Fruit fly (Drosophila melanogaster) whole organism, prepupa: Measurements from ENCODE around the gene Drs.

Experiments used
- Blimp-1 ChIP-seq: fragments of 200-800 bp; sonication (Bioruptor generic); optimal IDR thresholded peaks from 3 replicates; lab custom pipeline; 2017; ENCODE audit warnings: missing biosample characterization, missing genetic modification characterization, mild to moderate bottlenecking, moderate library complexity, missing genetic modification reagents
- CG10669 ChIP-seq: fragments of 200-800 bp; sonication (Bioruptor generic); optimal IDR thresholded peaks from 3 replicates; lab custom pipeline; 2018; ENCODE audit warnings: missing biosample characterization, mild to moderate bottlenecking, missing genetic modification characterization, moderate library complexity
- CG11294 ChIP-seq: fragments of 200-800 bp; sonication (Bioruptor generic); IDR thresholded peaks from 2 replicates; pipeline ENCODE4 v1.3.6; 2022; ENCODE audit warnings: missing biosample characterization, missing genetic modification characterization
- CG11762 ChIP-seq: fragments of 200-800 bp; sonication (Bioruptor generic); optimal IDR thresholded peaks from 3 replicates; lab custom pipeline; 2016; ENCODE audit warnings: missing biosample characterization, missing genetic modification characterization; ENCODE audit not compliant: insufficient read depth
- CG15336 ChIP-seq: fragments of 200-800 bp; sonication (Bioruptor generic); IDR thresholded peaks from 2 replicates; pipeline ENCODE4 v1.3.6; 2022; ENCODE audit warnings: missing biosample characterization, missing genetic modification characterization
- CG1621 ChIP-seq: fragments of 200-800 bp; sonication (Bioruptor generic); optimal IDR thresholded peaks from 3 replicates; lab custom pipeline; 2018; ENCODE audit warnings: missing biosample characterization, mild to moderate bottlenecking, missing genetic modification characterization
- CG16779 ChIP-seq: fragments of 200-800 bp; sonication (Bioruptor generic); optimal IDR thresholded peaks from 3 replicates; lab custom pipeline; 2017; ENCODE audit warnings: missing biosample characterization, mild to moderate bottlenecking, missing genetic modification characterization
- CG3032 ChIP-seq: fragments of 200-800 bp; optimal IDR thresholded peaks from 2 replicates; lab custom pipeline; 2019; ENCODE audit warnings: missing biosample characterization, mild to moderate bottlenecking, missing genetic modification characterization, moderate library complexity
- CG31627 ChIP-seq: fragments of 200-800 bp; sonication (Bioruptor generic); optimal IDR thresholded peaks from 3 replicates; lab custom pipeline; 2016; ENCODE audit warnings: missing biosample characterization, missing genetic modification characterization
- CG32006 ChIP-seq: fragments of 200-800 bp; sonication (Bioruptor generic); optimal IDR thresholded peaks from 3 replicates; lab custom pipeline; 2017; ENCODE audit warnings: missing biosample characterization, mild to moderate bottlenecking, missing genetic modification characterization
- CG4318 ChIP-seq: fragments of 200-800 bp; sonication (Bioruptor generic); optimal IDR thresholded peaks from 3 replicates; lab custom pipeline; 2017; ENCODE audit warnings: missing biosample characterization, mild to moderate bottlenecking, missing genetic modification characterization
- CG6163 ChIP-seq: fragments of 200-800 bp; sonication (Bioruptor generic); IDR thresholded peaks from 3 replicates; pipeline ENCODE4 v1.3.6; 2022; ENCODE audit warnings: missing biosample characterization, missing genetic modification characterization
- CG6276 ChIP-seq: fragments of 200-800 bp; sonication (Bioruptor generic); optimal IDR thresholded peaks from 2 replicates; lab custom pipeline; 2017; ENCODE audit warnings: missing biosample characterization, mild to moderate bottlenecking, missing genetic modification characterization
- CG6792 ChIP-seq: fragments of 200-800 bp; sonication (Bioruptor generic); optimal IDR thresholded peaks from 3 replicates; lab custom pipeline; 2016; ENCODE audit warnings: missing biosample characterization, missing genetic modification characterization
- CG6808 ChIP-seq: fragments of 200-800 bp; sonication (Bioruptor generic); optimal IDR thresholded peaks from 3 replicates; lab custom pipeline; 2017; ENCODE audit warnings: missing biosample characterization, missing genetic modification characterization, mild to moderate bottlenecking, moderate library complexity, missing genetic modification reagents
- CG8119 ChIP-seq: fragments of 200-800 bp; sonication (Bioruptor generic); IDR thresholded peaks from 3 replicates; pipeline ENCODE4 v1.3.6; 2022; ENCODE audit warnings: missing biosample characterization, missing genetic modification characterization
- CG8319 ChIP-seq: fragments of 200-800 bp; sonication (Bioruptor generic); optimal IDR thresholded peaks from 3 replicates; lab custom pipeline; 2016; ENCODE audit warnings: missing biosample characterization, missing genetic modification characterization
- CG8632 ChIP-seq: fragments of 200-800 bp; sonication (Bioruptor generic); optimal IDR thresholded peaks from 3 replicates; lab custom pipeline; 2016; ENCODE audit warnings: missing biosample characterization, missing genetic modification characterization
- Eip75B ChIP-seq: fragments of 200-800 bp; sonication (Bioruptor generic); optimal IDR thresholded peaks from 3 replicates; lab custom pipeline; 2016; ENCODE audit warnings: missing biosample characterization, missing genetic modification characterization
- Eip93F ChIP-seq: fragments of 200-800 bp; sonication (Bioruptor generic); optimal IDR thresholded peaks from 2 replicates; lab custom pipeline; 2016; ENCODE audit warnings: missing biosample characterization, mild to moderate bottlenecking, missing genetic modification characterization
- Ets21C ChIP-seq: fragments of 200-800 bp; sonication (Bioruptor generic); optimal IDR thresholded peaks from 3 replicates; lab custom pipeline; 2016; ENCODE audit warnings: missing biosample characterization, missing genetic modification characterization
- Ets96B ChIP-seq: fragments of 200-800 bp; optimal IDR thresholded peaks from 2 replicates; lab custom pipeline; 2019; ENCODE audit warnings: missing biosample characterization, mild to moderate bottlenecking, missing genetic modification characterization, moderate library complexity
- Gug ChIP-seq: fragments of 200-800 bp; sonication (Bioruptor generic); IDR thresholded peaks from 2 replicates; pipeline ENCODE4 v1.3.6; 2022; ENCODE audit warnings: missing biosample characterization, missing genetic modification characterization
- Hr38 ChIP-seq: sonication (Bioruptor generic); optimal IDR thresholded peaks from 2 replicates; lab custom pipeline; 2016; ENCODE audit warnings: missing biosample characterization, missing genetic modification characterization
- Hr4 ChIP-seq: fragments of 200-800 bp; sonication (Bioruptor generic); optimal IDR thresholded peaks from 3 replicates; lab custom pipeline; 2016; ENCODE audit warnings: missing biosample characterization, missing genetic modification characterization
- Lpt ChIP-seq: fragments of 200-800 bp; sonication (Bioruptor generic); optimal IDR thresholded peaks from 3 replicates; lab custom pipeline; 2016; ENCODE audit warnings: missing biosample characterization, missing genetic modification characterization
- Met ChIP-seq: fragments of 200-800 bp; sonication (Bioruptor generic); optimal IDR thresholded peaks from 3 replicates; lab custom pipeline; 2016; ENCODE audit warnings: missing biosample characterization, missing genetic modification characterization
- Smox ChIP-seq: fragments of 200-800 bp; sonication (Bioruptor generic); optimal IDR thresholded peaks from 3 replicates; lab custom pipeline; 2016; ENCODE audit warnings: missing biosample characterization, missing genetic modification characterization
- Sox14 ChIP-seq: fragments of 200-800 bp; sonication (Bioruptor generic); optimal IDR thresholded peaks from 3 replicates; lab custom pipeline; 2016; ENCODE audit warnings: missing biosample characterization, missing genetic modification characterization
- Sox15 ChIP-seq: fragments of 200-800 bp; sonication (Bioruptor generic); optimal IDR thresholded peaks from 3 replicates; lab custom pipeline; 2016; ENCODE audit warnings: missing biosample characterization, missing genetic modification characterization
- cyc ChIP-seq: fragments of 200-800 bp; sonication (Bioruptor generic); optimal IDR thresholded peaks from 3 replicates; lab custom pipeline; 2016; ENCODE audit warnings: missing biosample characterization, missing genetic modification characterization
- eg ChIP-seq: fragments of 200-800 bp; sonication (Bioruptor generic); IDR thresholded peaks from 3 replicates; pipeline ENCODE4 v1.3.6; 2022; ENCODE audit warnings: missing biosample characterization, missing genetic modification characterization
- esn ChIP-seq: fragments of 200-800 bp; sonication (Bioruptor generic); optimal IDR thresholded peaks from 2 replicates; lab custom pipeline; 2016; ENCODE audit warnings: missing biosample characterization, mild to moderate bottlenecking, missing genetic modification characterization, moderate library complexity
- fd85E ChIP-seq: fragments of 200-800 bp; sonication (Bioruptor generic); optimal IDR thresholded peaks from 3 replicates; lab custom pipeline; 2016; ENCODE audit warnings: missing biosample characterization, missing genetic modification characterization
- fkh ChIP-seq: fragments of 200-800 bp; sonication (Bioruptor generic); optimal IDR thresholded peaks from 3 replicates; lab custom pipeline; 2017; ENCODE audit warnings: missing biosample characterization, mild to moderate bottlenecking, missing genetic modification characterization, moderate library complexity
- lz ChIP-seq: fragments of 200-800 bp; sonication (Bioruptor generic); optimal IDR thresholded peaks from 3 replicates; lab custom pipeline; 2016; ENCODE audit warnings: missing biosample characterization, missing genetic modification characterization
- net ChIP-seq: fragments of 200-800 bp; sonication (Bioruptor generic); optimal IDR thresholded peaks from 3 replicates; lab custom pipeline; 2016; ENCODE audit warnings: missing biosample characterization, missing genetic modification characterization
- pdm3 ChIP-seq: fragments of 200-800 bp; sonication (Bioruptor generic); optimal IDR thresholded peaks from 3 replicates; lab custom pipeline; 2016; ENCODE audit warnings: missing biosample characterization, missing genetic modification characterization
- salr ChIP-seq, 2 experiments: fragments of 200-800 bp; sonication (Bioruptor generic); optimal IDR thresholded peaks; 3 replicates each; lab custom pipeline; 2016 to 2018; ENCODE audit warnings: missing biosample characterization in 2 of 2, missing genetic modification characterization in 2 of 2, mild to moderate bottlenecking in 1 of 2
- spab ChIP-seq: fragments of 200-800 bp; sonication (Bioruptor generic); optimal IDR thresholded peaks from 2 replicates; lab custom pipeline; 2017; ENCODE audit warnings: missing biosample characterization, mild to moderate bottlenecking, missing genetic modification characterization, missing genetic modification reagents
- ss ChIP-seq, 2 experiments: fragments of 200-800 bp; sonication (Bioruptor generic); optimal IDR thresholded peaks; 2 replicates in 1 of 2; 3 replicates in 1 of 2; lab custom pipeline; 2017 to 2018; ENCODE audit warnings: mild to moderate bottlenecking in 2 of 2, missing biosample characterization in 2 of 2, missing genetic modification characterization in 2 of 2, moderate library complexity in 1 of 2
- svp ChIP-seq: fragments of 200-800 bp; sonication (Bioruptor generic); peaks from one replicate; lab custom pipeline; 2016; ENCODE audit warnings: missing biosample characterization, missing genetic modification characterization
- topi ChIP-seq: fragments of 200-800 bp; sonication (Bioruptor generic); optimal IDR thresholded peaks from 3 replicates; lab custom pipeline; 2016; ENCODE audit warnings: missing biosample characterization, missing genetic modification characterization
- vri ChIP-seq: fragments of 200-800 bp; sonication (Bioruptor generic); optimal IDR thresholded peaks from 3 replicates; lab custom pipeline; 2016; ENCODE audit warnings: missing biosample characterization, mild to moderate bottlenecking, missing genetic modification characterization

The Drs gene

dm6 chr3L:3393951-3394834 lies 24.8 kb downstream of the Drs start (continued):
- TF ChIP-seq CG8632: peak; percentile 85
- TF ChIP-seq eg (GFP tag; lab: Robert Waterston, UW): peak; percentile 72
- no peak for TF ChIP-seq CG1621
- no peak for TF ChIP-seq Smox (GFP tag; lab: Kevin White, UChicago)
- TF ChIP-seq CG6792: no peak
- TF ChIP-seq CG3032: peak; percentile 94
- no peak for TF ChIP-seq ss (GFP tag; optimal IDR thresholded peaks at IDR 0.05; lab: Kevin White, UChicago)
- no peak for TF ChIP-seq lz (GFP tag; lab: Kevin White, UChicago)
- no peak for TF ChIP-seq fd85E (GFP tag; lab: Kevin White, UChicago)
- TF ChIP-seq CG32006 (GFP tag; lab: Kevin White, UChicago): no peak
- peak; percentile 86 for TF ChIP-seq CG6276 (GFP tag; lab: Kevin White, UChicago)
- peak; percentile 59 for TF ChIP-seq CG11294 (GFP tag; lab: Robert Waterston, UW)
- no peak for TF ChIP-seq vri (GFP tag; lab: Kevin White, UChicago)
- no peak for TF ChIP-seq Hr4 (GFP tag; lab: Kevin White, UChicago)
- TF ChIP-seq CG4318 (GFP tag; lab: Kevin White, UChicago): no peak
- TF ChIP-seq CG11762 (GFP tag; lab: Kevin White, UChicago): no peak
- TF ChIP-seq esn (GFP tag; lab: Kevin White, UChicago): peak; percentile 95
- no peak for TF ChIP-seq cyc
- TF ChIP-seq Eip75B (GFP tag; lab: Kevin White, UChicago): peak; percentile 94
- peak; percentile 85 for TF ChIP-seq Gug
- peak; percentile 91 for TF ChIP-seq Met (GFP tag; lab: Kevin White, UChicago)
- TF ChIP-seq CG6163 (GFP tag; lab: Robert Waterston, UW): peak; percentile 79

dm6 chr3L:3394854-3395723 lies 25.7 kb downstream of the Drs start:
- TF ChIP-seq Ets21C (peak; percentile 97), CG32006 (GFP tag; lab: Kevin White, UChicago) (peak; percentile 95), CG16779 (tag; lab: Kevin White, UChicago) (peak; percentile 87), ss (GFP tag; optimal IDR thresholded peaks at IDR 0.05; lab: Kevin White, UChicago) (peak; percentile 97), CG8319 (GFP tag; lab: Kevin White, UChicago) (peak; percentile 94), CG6808 (GFP tag; lab: Kevin White, UChicago) (peak; percentile 92), fkh (GFP tag; lab: Kevin White, UChicago) (peak; percentile 24), Blimp-1 (GFP tag; lab: Kevin White, UChicago) (peak; percentile 82), spab (GFP tag; lab: Kevin White, UChicago) (peak; percentile 96), Sox14 (peak; percentile 97), Eip75B (GFP tag; lab: Kevin White, UChicago) (peak; percentile 96), CG11762 (GFP tag; lab: Kevin White, UChicago) (peak; percentile 92), CG31627 (peak; percentile 98), CG6276 (GFP tag; lab: Kevin White, UChicago) (peak; percentile 83), Ets96B (tag; lab: Kevin White, UChicago) (peak; percentile 95), Eip93F (GFP tag; lab: Kevin White, UChicago) (peak; percentile 87), salr (GFP tag; optimal IDR thresholded peaks at IDR 0.05; lab: Kevin White, UChicago) (peak; percentile 92 to 98), CG8119 (GFP tag; lab: Robert Waterston, UW) (peak; percentile 91), Met (GFP tag; lab: Kevin White, UChicago) (peak; percentile 95), CG10669 (GFP tag; lab: Kevin White, UChicago) (peak; percentile 95), Sox15 (GFP tag; lab: Kevin White, UChicago) (peak; percentile 95), Lpt (peak; percentile 94), Gug (peak; percentile 91), svp (GFP tag; lab: Kevin White, UChicago) (peak; percentile 99), eg (GFP tag; lab: Robert Waterston, UW) (peak; percentile 90), topi (GFP tag; lab: Kevin White, UChicago) (peak; percentile 95), CG8632 (peak; percentile 91), Smox (GFP tag; lab: Kevin White, UChicago) (peak; percentile 97), CG3032 (peak; percentile 96), net (GFP tag; lab: Kevin White, UChicago) (peak; percentile 93), esn (GFP tag; lab: Kevin White, UChicago) (peak; percentile 97), CG15336 (GFP tag; lab: Robert Waterston, UW) (peak; percentile 91), CG6163 (GFP tag; lab: Robert Waterston, UW) (peak; percentile 98), pdm3 (GFP tag; lab: Kevin White, UChicago) (peak; percentile 98), Hr38 (GFP tag; lab: Kevin White, UChicago) (peak; percentile 31)
